Worm (Caenorhabditis elegans) whole organism, L2 larva: ENCODE measurements around the gene cut-1.

ENCODE experiments used
- F13H6.1 ChIP-seq: sonication (generic microtip); optimal IDR thresholded peaks from 2 replicates; lab custom pipeline; 2016; ENCODE audit warnings: missing genetic modification characterization, missing compliant biosample characterization
- R02D3.7 ChIP-seq: fragments of 150-350 bp; optimal IDR thresholded peaks from 2 replicates; lab custom pipeline; 2014; ENCODE audit warnings: missing biosample characterization, missing genetic modification characterization
- Y55F3AM.14 ChIP-seq: fragments of 200-800 bp; sonication (Bioruptor generic); optimal IDR thresholded peaks from 2 replicates; lab custom pipeline; 2018; ENCODE audit warnings: mild to moderate bottlenecking, missing genetic modification characterization, missing compliant biosample characterization
- ZK546.5 ChIP-seq: sonication (generic microtip); optimal IDR thresholded peaks from 2 replicates; lab custom pipeline; 2017; ENCODE audit warnings: missing biosample characterization, missing genetic modification characterization
- alr-1 ChIP-seq: fragments of 150-350 bp; optimal IDR thresholded peaks from 2 replicates; lab custom pipeline; 2014; ENCODE audit warnings: missing biosample characterization, missing genetic modification characterization
- aly-2 ChIP-seq: fragments of 150-350 bp; optimal IDR thresholded peaks from 2 replicates; lab custom pipeline; 2014; ENCODE audit warnings: missing biosample characterization, missing genetic modification characterization
- ama-1 ChIP-seq: fragments of 150-350 bp; optimal IDR thresholded peaks from 2 replicates; lab custom pipeline; 2018; ENCODE audit warnings: inconsistent platforms
- blmp-1 ChIP-seq: sonication (generic microtip); optimal IDR thresholded peaks from 2 replicates; lab custom pipeline; 2017; ENCODE audit warnings: missing genetic modification characterization, mild to moderate bottlenecking, missing compliant biosample characterization, antibody characterized with exemption, moderate library complexity; ENCODE audit not compliant: insufficient read depth
- ceh-16 ChIP-seq: fragments of 150-350 bp; optimal IDR thresholded peaks from 2 replicates; lab custom pipeline; 2014; ENCODE audit warnings: missing biosample characterization, missing genetic modification characterization
- ceh-82 ChIP-seq: fragments of 150-350 bp; optimal IDR thresholded peaks from 2 replicates; lab custom pipeline; 2014; ENCODE audit warnings: missing biosample characterization, missing genetic modification characterization
- crh-2 ChIP-seq: sonication (generic microtip); optimal IDR thresholded peaks from 2 replicates; lab custom pipeline; 2017; ENCODE audit warnings: missing biosample characterization, missing genetic modification characterization
- egl-27 ChIP-seq: sonication (generic microtip); optimal IDR thresholded peaks from 3 replicates; lab custom pipeline; 2017; ENCODE audit warnings: missing biosample characterization, missing genetic modification reagents, missing genetic modification characterization
- fos-1 ChIP-seq: fragments of 150-350 bp; optimal IDR thresholded peaks from 2 replicates; lab custom pipeline; 2014; ENCODE audit warnings: missing biosample characterization, missing genetic modification characterization
- gmeb-1 ChIP-seq: fragments of 150-350 bp; optimal IDR thresholded peaks from 2 replicates; lab custom pipeline; 2014; ENCODE audit warnings: missing biosample characterization, missing genetic modification characterization
- lin-13 ChIP-seq: fragments of 150-350 bp; optimal IDR thresholded peaks from 2 replicates; lab custom pipeline; 2014; ENCODE audit warnings: missing biosample characterization, missing genetic modification reagents, missing genetic modification characterization
- lsy-2 ChIP-seq, 2 experiments: fragments of 150-350 bp in 1 of 2; sonication (generic microtip) in 1 of 2; optimal IDR thresholded peaks; 2 replicates each; lab custom pipeline; 2014 to 2017; ENCODE audit warnings: missing biosample characterization in 2 of 2, missing genetic modification characterization in 2 of 2
- mab-5 ChIP-seq: fragments of 150-350 bp; optimal IDR thresholded peaks from 2 replicates; lab custom pipeline; 2014; ENCODE audit warnings: missing biosample characterization, missing genetic modification characterization
- mbf-1 ChIP-seq: sonication (generic microtip); optimal IDR thresholded peaks from 2 replicates; lab custom pipeline; 2017; ENCODE audit warnings: missing biosample characterization, missing genetic modification characterization
- mdl-1 ChIP-seq, 2 experiments: fragments of 150-350 bp in 1 of 2; sonication (generic microtip) in 1 of 2; optimal IDR thresholded peaks; 2 replicates each; lab custom pipeline; 2017; ENCODE audit warnings: missing biosample characterization in 2 of 2, missing genetic modification characterization in 2 of 2
- nhr-11 ChIP-seq: fragments of 150-350 bp; optimal IDR thresholded peaks from 2 replicates; lab custom pipeline; 2014; ENCODE audit warnings: missing biosample characterization, missing genetic modification characterization
- nhr-12 ChIP-seq: fragments of 150-350 bp; optimal IDR thresholded peaks from 2 replicates; lab custom pipeline; 2014; ENCODE audit warnings: missing biosample characterization, missing genetic modification characterization
- nhr-129 ChIP-seq: fragments of 150-350 bp; optimal IDR thresholded peaks from 2 replicates; lab custom pipeline; 2014; ENCODE audit warnings: missing biosample characterization, missing genetic modification characterization
- nhr-21 ChIP-seq: fragments of 150-350 bp; optimal IDR thresholded peaks from 2 replicates; lab custom pipeline; 2014; ENCODE audit warnings: missing biosample characterization, missing genetic modification characterization
- nhr-23 ChIP-seq: fragments of 150-350 bp; optimal IDR thresholded peaks from 2 replicates; lab custom pipeline; 2014; ENCODE audit warnings: missing biosample characterization, missing genetic modification reagents, missing genetic modification characterization
- nhr-237 ChIP-seq: fragments of 150-350 bp; optimal IDR thresholded peaks from 2 replicates; lab custom pipeline; 2014; ENCODE audit warnings: missing biosample characterization, missing genetic modification characterization
- nhr-25 ChIP-seq: fragments of 150-350 bp; sonication (generic microtip); optimal IDR thresholded peaks from 3 replicates; lab custom pipeline; 2014; ENCODE audit warnings: missing biosample characterization, missing genetic modification characterization
- nhr-77 ChIP-seq: fragments of 150-350 bp; optimal IDR thresholded peaks from 2 replicates; lab custom pipeline; 2014; ENCODE audit warnings: missing biosample characterization, missing genetic modification characterization
- peb-1 ChIP-seq: fragments of 150-350 bp; optimal IDR thresholded peaks from 2 replicates; lab custom pipeline; 2014; ENCODE audit warnings: missing biosample characterization, missing genetic modification characterization
- skn-1 ChIP-seq: sonication (generic microtip); optimal IDR thresholded peaks from 2 replicates; lab custom pipeline; 2017; ENCODE audit warnings: missing biosample characterization, missing genetic modification characterization
- sma-3 ChIP-seq: sonication (generic microtip); optimal IDR thresholded peaks from 2 replicates; lab custom pipeline; 2016; ENCODE audit warnings: missing genetic modification reagents, missing genetic modification characterization, missing compliant biosample characterization
- sma-9 ChIP-seq, 2 experiments: fragments of 150-350 bp in 1 of 2; sonication (generic microtip) in 1 of 2; optimal IDR thresholded peaks; 2 replicates each; lab custom pipeline; 2014 to 2016; ENCODE audit warnings: missing genetic modification characterization in 2 of 2, mild to moderate bottlenecking in 1 of 2, missing biosample characterization in 1 of 2, missing compliant biosample characterization in 1 of 2, missing genetic modification reagents in 1 of 2, moderate library complexity in 1 of 2
- snpc-4 ChIP-seq: fragments of 150-350 bp; optimal IDR thresholded peaks from 2 replicates; lab custom pipeline; 2014; ENCODE audit warnings: missing biosample characterization, missing genetic modification characterization
- unc-39 ChIP-seq: fragments of 150-350 bp; optimal IDR thresholded peaks from 2 replicates; lab custom pipeline; 2014; ENCODE audit warnings: missing biosample characterization, missing genetic modification characterization
- unc-55 ChIP-seq: fragments of 150-350 bp; sonication (generic microtip); optimal IDR thresholded peaks from 3 replicates; lab custom pipeline; 2014; ENCODE audit warnings: missing biosample characterization, missing genetic modification reagents, missing genetic modification characterization
- unc-62 ChIP-seq: fragments of 150-350 bp; optimal IDR thresholded peaks from 2 replicates; lab custom pipeline; 2014; ENCODE audit warnings: missing biosample characterization, missing genetic modification reagents, missing genetic modification characterization
- ztf-1 ChIP-seq: fragments of 200-800 bp; sonication (Bioruptor generic); conservative IDR thresholded peaks from 2 replicates; pipeline ENCODE4 v1.3.6; 2022; ENCODE audit warnings: missing genetic modification characterization, missing compliant biosample characterization
- ztf-11 ChIP-seq: sonication (generic microtip); optimal IDR thresholded peaks from 2 replicates; lab custom pipeline; 2017; ENCODE audit warnings: missing biosample characterization, missing genetic modification characterization
- ztf-4 ChIP-seq: fragments of 150-350 bp; optimal IDR thresholded peaks from 2 replicates; lab custom pipeline; 2014; ENCODE audit warnings: missing biosample characterization, missing genetic modification characterization

Gene cut-1

ce11 chrII:11284701-11285100 lies 15.8 kb downstream of the cut-1 start:
- TF ChIP-seq ztf-11, result no peak
- TF ChIP-seq ceh-82 (tag; lab: Kevin White, UChicago), result no peak
- no peak for TF ChIP-seq lsy-2 (tag; optimal IDR thresholded peaks at IDR 0.05; lab: Kevin White, UChicago)
- no peak for TF ChIP-seq unc-55 (GFP tag; lab: Kevin White, UChicago)
- no peak for TF ChIP-seq ZK546.5 (tag; lab: Kevin White, UChicago)

DNA sequence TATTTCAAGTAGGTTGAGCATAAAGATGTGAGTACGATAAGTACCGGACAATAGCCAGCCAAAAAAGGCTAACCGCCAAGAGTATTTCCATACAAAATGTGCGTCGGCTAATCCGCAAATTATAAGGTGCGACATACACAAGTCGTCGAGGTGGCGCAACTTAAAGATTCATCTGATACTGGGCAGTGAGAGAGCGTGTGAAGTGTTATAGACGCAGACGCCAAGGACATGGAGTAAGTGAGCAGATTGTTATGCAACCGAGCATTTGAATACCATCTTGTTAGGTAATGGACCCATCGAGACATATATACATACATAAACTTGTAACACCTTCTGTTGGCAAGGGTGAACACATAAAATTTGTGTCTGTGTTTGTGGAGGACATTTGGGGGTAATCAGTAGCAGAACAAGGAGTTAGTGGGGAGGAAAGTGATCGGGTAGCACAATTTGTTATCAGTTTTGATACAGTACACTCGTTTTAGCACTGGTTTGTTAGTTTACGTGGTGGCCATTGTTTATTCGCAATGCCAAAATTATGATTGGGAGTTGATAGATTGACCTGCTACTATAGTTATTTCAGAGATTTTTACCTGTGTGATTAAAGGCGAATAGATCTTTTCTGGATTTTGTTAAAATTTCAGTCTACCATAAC lies 16.5 kb downstream of the cut-1 start:
- TF ChIP-seq fos-1 (tag; lab: Kevin White, UChicago) (peak; percentile 32), sma-3 (GFP tag; lab: Kevin White, UChicago) (no peak), ztf-4 (tag; lab: Kevin White, UChicago) (no peak), nhr-77 (no peak)

DNA sequence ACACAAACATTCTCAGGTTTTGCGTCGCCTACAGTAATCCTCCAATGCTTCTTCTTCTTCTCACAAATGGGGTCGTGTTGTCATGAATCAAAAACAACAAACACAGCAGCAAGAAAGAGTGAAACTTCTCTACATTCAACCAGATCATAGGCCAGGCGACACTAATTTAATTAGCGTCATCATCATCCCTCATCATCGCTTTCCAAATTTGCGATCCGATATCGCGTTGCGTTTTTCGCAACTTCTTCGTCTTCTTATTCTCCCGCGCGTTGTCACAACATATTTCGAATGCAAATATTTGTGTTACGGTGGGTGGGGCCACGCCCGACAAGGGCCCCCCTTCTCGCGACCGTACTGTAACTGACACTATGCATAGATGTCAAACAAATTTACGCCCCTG lies 17.5 kb downstream of the cut-1 start:
- TF ChIP-seq blmp-1 (tag; lab: Kevin White, UChicago), result no peak
- no peak for TF ChIP-seq mab-5 (tag; lab: Kevin White, UChicago)
- TF ChIP-seq egl-27 (tag; lab: Kevin White, UChicago), result no peak
- TF ChIP-seq crh-2 (tag; lab: Kevin White, UChicago), result no peak
- no peak for TF ChIP-seq lin-13 (GFP tag; lab: Kevin White, UChicago)
- TF ChIP-seq unc-62 (GFP tag; lab: Kevin White, UChicago), result no peak
- no peak for TF ChIP-seq ceh-82 (tag; lab: Kevin White, UChicago)
- TF ChIP-seq nhr-23 (tag; lab: Kevin White, UChicago), result no peak
- no peak for TF ChIP-seq nhr-12
- TF ChIP-seq nhr-11 (tag; lab: Kevin White, UChicago), result no peak
- TF ChIP-seq ceh-16 (tag; lab: Kevin White, UChicago), result no peak
- TF ChIP-seq skn-1 (tag; lab: Kevin White, UChicago), result no peak
- no peak for TF ChIP-seq gmeb-1
- no peak for TF ChIP-seq Y55F3AM.14
- no peak for TF ChIP-seq snpc-4
- no peak for TF ChIP-seq peb-1
- TF ChIP-seq unc-39 (tag; lab: Kevin White, UChicago), result no peak
- no peak for TF ChIP-seq nhr-237 (tag; lab: Kevin White, UChicago)
- TF ChIP-seq ztf-11, result no peak

- TF ChIP-seq ama-1 (no peak), nhr-12 (no peak), R02D3.7 (no peak), nhr-129 (tag; lab: Kevin White, UChicago) (no peak), mbf-1 (tag; lab: Kevin White, UChicago) (no peak), lin-13 (GFP tag; lab: Kevin White, UChicago) (no peak), mdl-1 (tag; optimal IDR thresholded peaks at IDR 0.05; lab: Kevin White, UChicago) (no peak), mab-5 (tag; lab: Kevin White, UChicago) (no peak), skn-1 (tag; lab: Kevin White, UChicago) (no peak), F13H6.1 (tag; lab: Kevin White, UChicago) (no peak), nhr-21 (tag; lab: Kevin White, UChicago) (no peak)
These were observed 19.2 kb downstream of the cut-1 start for ce11 chrII:11288148-11288547.

- TF ChIP-seq unc-39 (tag; lab: Kevin White, UChicago) (no peak), aly-2 (tag; lab: Kevin White, UChicago) (no peak), nhr-25 (tag; lab: Kevin White, UChicago) (peak; percentile 62), nhr-237 (tag; lab: Kevin White, UChicago) (no peak), lsy-2 (tag; optimal IDR thresholded peaks at IDR 0.05; lab: Kevin White, UChicago) (peak in 1 of 2 experiments; percentile 73), sma-9 (GFP tag; optimal IDR thresholded peaks at IDR 0.05; lab: Kevin White, UChicago) (peak; percentile 63), sma-9 (tag; optimal IDR thresholded peaks at IDR 0.05; lab: Kevin White, UChicago) (no peak), sma-3 (GFP tag; lab: Kevin White, UChicago) (peak; percentile 64), nhr-12 (no peak), nhr-21 (tag; lab: Kevin White, UChicago) (peak; percentile 51), unc-55 (GFP tag; lab: Kevin White, UChicago) (peak; percentile 9), alr-1 (tag; lab: Kevin White, UChicago) (no peak), gmeb-1 (peak; percentile 78), ztf-11 (no peak), ztf-1 (GFP tag; lab: Robert Waterston, UW) (no peak), crh-2 (tag; lab: Kevin White, UChicago) (peak; percentile 38), fos-1 (tag; lab: Kevin White, UChicago) (peak; percentile 35), mbf-1 (tag; lab: Kevin White, UChicago) (no peak)
These were observed 21.3 kb downstream of the cut-1 start, which contains the start of gene C47G2.3 for ce11 chrII:11290109-11290784. C47G2.3 (minus strand) TSS chrII:11290159.
